Worm (Caenorhabditis elegans) whole organism, young adult: ENCODE measurements around the gene unc-43.

Experiments used
- B0035.1 ChIP-seq: sonication (generic microtip); optimal IDR thresholded peaks from 2 replicates; lab custom pipeline; 2016; ENCODE audit warnings: missing genetic modification characterization, mild to moderate bottlenecking, missing compliant biosample characterization, missing genotype, missing genetic modification reagents
- F23B12.7 ChIP-seq: sonication (generic microtip); optimal IDR thresholded peaks from 2 replicates; lab custom pipeline; 2017; ENCODE audit warnings: missing genetic modification characterization, mild to moderate bottlenecking, missing compliant biosample characterization, antibody characterized with exemption, moderate library complexity; ENCODE audit not compliant: insufficient read depth
- F39B2.1 ChIP-seq: fragments of 200-800 bp; sonication (Bioruptor generic); IDR thresholded peaks from 2 replicates; pipeline ENCODE4 v1.3.6; 2022; ENCODE audit warnings: missing genetic modification reagents, missing genetic modification characterization, missing compliant biosample characterization
- F49E8.2 ChIP-seq: sonication (generic microtip); optimal IDR thresholded peaks from 3 replicates; lab custom pipeline; 2017; ENCODE audit warnings: missing genetic modification characterization, mild to moderate bottlenecking, missing compliant biosample characterization, antibody characterized with exemption, moderate library complexity; ENCODE audit not compliant: insufficient read depth
- F52B5.7 ChIP-seq: sonication (generic microtip); optimal IDR thresholded peaks from 2 replicates; lab custom pipeline; 2016; ENCODE audit warnings: mild to moderate bottlenecking, missing genetic modification characterization, missing compliant biosample characterization
- K12H6.12 ChIP-seq: fragments of 200-800 bp; sonication (Bioruptor generic); optimal IDR thresholded peaks from 2 replicates; lab custom pipeline; 2018; ENCODE audit warnings: mild to moderate bottlenecking, missing genetic modification characterization, missing compliant biosample characterization
- Y56A3A.18 ChIP-seq: fragments of 200-800 bp; sonication (Bioruptor generic); IDR thresholded peaks from 2 replicates; pipeline ENCODE4 v1.3.6; 2022; ENCODE audit warnings: missing genetic modification reagents, missing genetic modification characterization, missing compliant biosample characterization
- ama-1 ChIP-seq, 3 experiments: fragments of 150-350 bp in 1 of 3; sonication (generic microtip) in 2 of 3; optimal IDR thresholded peaks; 2 replicates each; lab custom pipeline; 2014 to 2018; ENCODE audit warnings: missing biosample characterization in 2 of 3, missing genetic modification characterization in 2 of 3, missing genetic modification reagents in 2 of 3
- atf-7 ChIP-seq: sonication (generic microtip); optimal IDR thresholded peaks from 2 replicates; lab custom pipeline; 2017; ENCODE audit warnings: mild to moderate bottlenecking, missing genetic modification characterization, missing compliant biosample characterization
- attf-3 ChIP-seq: fragments of 200-800 bp; sonication (Bioruptor generic); conservative IDR thresholded peaks from 2 replicates; pipeline ENCODE4 v1.3.6; 2022; ENCODE audit warnings: missing genetic modification reagents, missing genetic modification characterization, missing compliant biosample characterization
- attf-5 ChIP-seq: fragments of 200-800 bp; sonication (Bioruptor generic); optimal IDR thresholded peaks from 2 replicates; lab custom pipeline; 2018; ENCODE audit warnings: mild to moderate bottlenecking, missing genetic modification characterization, missing compliant biosample characterization
- bed-1 ChIP-seq: fragments of 200-800 bp; sonication (Bioruptor generic); IDR thresholded peaks from 2 replicates; pipeline ENCODE4 v1.3.6; 2022; ENCODE audit warnings: missing genetic modification reagents, missing genetic modification characterization, missing compliant biosample characterization
- bed-2 ChIP-seq: fragments of 200-800 bp; sonication (Bioruptor generic); IDR thresholded peaks from 2 replicates; pipeline ENCODE4 v1.3.6; 2022; ENCODE audit warnings: missing genetic modification reagents, missing genetic modification characterization, missing compliant biosample characterization
- cebp-1 ChIP-seq, 2 experiments: fragments of 200-800 bp in 1 of 2; sonication (Bioruptor generic) in 1 of 2; sonication (generic microtip) in 1 of 2; IDR thresholded peaks in 1 of 2; optimal IDR thresholded peaks in 1 of 2; 2 replicates each; pipeline versions ENCODE4 v1.3.6 to Lab custom; 2017 to 2022; ENCODE audit warnings: missing compliant biosample characterization in 2 of 2, missing genetic modification characterization in 2 of 2, mild to moderate bottlenecking in 1 of 2, missing genetic modification reagents in 1 of 2, moderate library complexity in 1 of 2
- ceh-27 ChIP-seq: fragments of 200-800 bp; sonication (Bioruptor generic); optimal IDR thresholded peaks from 2 replicates; lab custom pipeline; 2018; ENCODE audit warnings: mild to moderate bottlenecking, missing genetic modification characterization, moderate library complexity, missing compliant biosample characterization
- die-1 ChIP-seq: sonication (generic microtip); optimal IDR thresholded peaks from 2 replicates; lab custom pipeline; 2016; ENCODE audit warnings: missing genotype, mild to moderate bottlenecking, missing genetic modification characterization, missing compliant biosample characterization
- dox-1 ChIP-seq: fragments of 200-800 bp; sonication (Bioruptor generic); IDR thresholded peaks from 2 replicates; pipeline ENCODE4 v1.3.6; 2022; ENCODE audit warnings: missing genetic modification reagents, missing genetic modification characterization, missing compliant biosample characterization
- egl-44 ChIP-seq: fragments of 200-800 bp; sonication (Bioruptor generic); IDR thresholded peaks from 2 replicates; pipeline ENCODE4 v1.3.6; 2022; ENCODE audit warnings: missing genetic modification reagents, missing genetic modification characterization, missing compliant biosample characterization
- egrh-3 ChIP-seq: fragments of 200-800 bp; sonication (Bioruptor generic); IDR thresholded peaks from 2 replicates; pipeline ENCODE4 v1.3.6; 2022; ENCODE audit warnings: missing genetic modification reagents, missing genetic modification characterization, missing compliant biosample characterization
- ets-4 ChIP-seq: fragments of 200-800 bp; sonication (Bioruptor generic); optimal IDR thresholded peaks from 2 replicates; lab custom pipeline; 2018; ENCODE audit warnings: mild to moderate bottlenecking, missing genetic modification characterization, missing compliant biosample characterization
- hmg-1.2 ChIP-seq: fragments of 200-800 bp; sonication (Bioruptor generic); IDR thresholded peaks from 2 replicates; pipeline ENCODE4 v1.3.6; 2022; ENCODE audit warnings: missing genetic modification reagents, missing genetic modification characterization, missing compliant biosample characterization
- hrde-1 ChIP-seq: sonication (generic microtip); optimal IDR thresholded peaks from 2 replicates; lab custom pipeline; 2016; ENCODE audit warnings: missing genetic modification characterization, mild to moderate bottlenecking, missing compliant biosample characterization, moderate library complexity, missing genotype, missing genetic modification reagents, borderline replicate concordance
- let-607 ChIP-seq, 2 experiments: fragments of 200-800 bp in 1 of 2; sonication (Bioruptor generic) in 1 of 2; sonication (generic microtip) in 1 of 2; optimal IDR thresholded peaks; 2 replicates each; lab custom pipeline; 2016 to 2018; ENCODE audit warnings: mild to moderate bottlenecking in 2 of 2, missing compliant biosample characterization in 2 of 2, missing genetic modification characterization in 2 of 2, moderate library complexity in 2 of 2, missing genotype in 1 of 2
- lin-35 ChIP-seq, 3 experiments: fragments of 150-350 bp in 2 of 3; sonication (generic microtip) in 1 of 3; optimal IDR thresholded peaks; 2 replicates each; lab custom pipeline; 2014 to 2018; ENCODE audit warnings: missing biosample characterization in 3 of 3, missing genetic modification characterization in 3 of 3, missing genetic modification reagents in 3 of 3
- lin-40 ChIP-seq: sonication (generic microtip); optimal IDR thresholded peaks from 2 replicates; lab custom pipeline; 2016; ENCODE audit warnings: missing genetic modification characterization, mild to moderate bottlenecking, missing compliant biosample characterization, missing genotype, missing genetic modification reagents
- madf-10 ChIP-seq: sonication (generic microtip); optimal IDR thresholded peaks from 2 replicates; lab custom pipeline; 2016; ENCODE audit warnings: mild to moderate bottlenecking, missing genetic modification characterization, missing compliant biosample characterization
- nhr-27 ChIP-seq: fragments of 200-800 bp; sonication (Bioruptor generic); optimal IDR thresholded peaks from 2 replicates; lab custom pipeline; 2018; ENCODE audit warnings: mild to moderate bottlenecking, missing genetic modification characterization, moderate library complexity, missing compliant biosample characterization
- nhr-80 ChIP-seq: sonication (generic microtip); optimal IDR thresholded peaks from 2 replicates; lab custom pipeline; 2016; ENCODE audit warnings: missing genetic modification characterization, missing compliant biosample characterization
- snpc-1.1 ChIP-seq: sonication (generic microtip); optimal IDR thresholded peaks from 2 replicates; lab custom pipeline; 2017; ENCODE audit warnings: missing genetic modification characterization, mild to moderate bottlenecking, missing compliant biosample characterization, antibody characterized with exemption, moderate library complexity, missing genotype, missing genetic modification reagents; ENCODE audit not compliant: insufficient read depth
- snpc-4 ChIP-seq, 5 experiments: fragments of 150-350 bp in 1 of 5; sonication (generic microtip) in 4 of 5; optimal IDR thresholded peaks; 2 replicates each; lab custom pipeline; 2014 to 2018; ENCODE audit warnings: missing genetic modification characterization in 5 of 5, missing biosample characterization in 3 of 5, antibody characterized with exemption in 2 of 5, mild to moderate bottlenecking in 2 of 5, missing compliant biosample characterization in 2 of 5, missing genotype in 2 of 5, moderate library complexity in 2 of 5, missing genetic modification reagents in 1 of 5
- tbp1 ChIP-seq: fragments of 200-800 bp; sonication (Bioruptor generic); optimal IDR thresholded peaks from 2 replicates; lab custom pipeline; 2018; ENCODE audit warnings: mild to moderate bottlenecking, missing genetic modification characterization, missing compliant biosample characterization
- zfh-2 ChIP-seq: fragments of 200-800 bp; sonication (Bioruptor generic); conservative IDR thresholded peaks from 2 replicates; pipeline ENCODE4 v1.3.6; 2022; ENCODE audit warnings: missing genetic modification reagents, missing genetic modification characterization, missing compliant biosample characterization
- ztf-18 ChIP-seq: sonication (generic microtip); optimal IDR thresholded peaks from 2 replicates; lab custom pipeline; 2016; ENCODE audit warnings: missing genotype, mild to moderate bottlenecking, missing genetic modification characterization, missing compliant biosample characterization

unc-43 gene

ce11 chrIV:10342361-10342706 is 7.7 kb downstream of the unc-43 start:
- TF ChIP-seq attf-5 (GFP tag; lab: Kevin White, UChicago) (peak; percentile 22), dox-1 (GFP tag; lab: Robert Waterston, UW) (peak; percentile 44), nhr-80 (tag; lab: Kevin White, UChicago) (peak; percentile 92), cebp-1 (GFP tag; IDR thresholded peaks at IDR 0.05; lab: Robert Waterston, UW) (no peak), cebp-1 (tag; optimal IDR thresholded peaks at IDR 0.05; lab: Kevin White, UChicago) (peak; percentile 68), F52B5.7 (no peak), ama-1 (optimal IDR thresholded peaks at IDR 0.05; lab: Kevin White, UChicago) (no peak), ama-1 (GFP tag; optimal IDR thresholded peaks at IDR 0.05; lab: Kevin White, UChicago) (no peak), ceh-27 (peak; percentile 29), bed-1 (GFP tag; lab: Robert Waterston, UW) (no peak), let-607 (tag; optimal IDR thresholded peaks at IDR 0.05; lab: Kevin White, UChicago) (peak in 1 of 2 experiments; percentile 45), snpc-4 (GFP tag; optimal IDR thresholded peaks at IDR 0.05; lab: Kevin White, UChicago) (no peak), snpc-4 (tag; optimal IDR thresholded peaks at IDR 0.05; lab: Kevin White, UChicago) (peak in 1 of 4 experiments; percentile 40), lin-40 (peak; percentile 25), hmg-1.2 (GFP tag; lab: Robert Waterston, UW) (peak; percentile 57; the same call in 1 of the 2 replicates), atf-7 (tag; lab: Kevin White, UChicago) (peak; percentile 37), tbp1 (GFP tag; lab: Kevin White, UChicago) (peak; percentile 34)

ce11 chrIV:10341618-10342360 is 8.2 kb downstream of the unc-43 start:
- TF ChIP-seq F49E8.2 (tag; lab: Kevin White, UChicago) (no peak), egl-44 (GFP tag; lab: Robert Waterston, UW) (no peak), madf-10 (tag; lab: Kevin White, UChicago) (no peak), F23B12.7 (tag; lab: Kevin White, UChicago) (peak; percentile 19), nhr-27 (tag; lab: Kevin White, UChicago) (no peak), bed-2 (no peak), egrh-3 (GFP tag; lab: Robert Waterston, UW) (0 out of 2 replicates have a peak, but pooled peaks have one; percentile 48), K12H6.12 (tag; lab: Kevin White, UChicago) (peak; percentile 36), F39B2.1 (GFP tag; lab: Robert Waterston, UW) (no peak), die-1 (peak; percentile 3), Y56A3A.18 (no peak), snpc-1.1 (tag; lab: Kevin White, UChicago) (no peak), ztf-18 (tag; lab: Kevin White, UChicago) (peak; percentile 14), snpc-4 (GFP tag; optimal IDR thresholded peaks at IDR 0.05; lab: Kevin White, UChicago) (no peak), snpc-4 (tag; optimal IDR thresholded peaks at IDR 0.05; lab: Kevin White, UChicago) (peak in 2 of 4 experiments; percentile 7 to 18), lin-35 (GFP tag; optimal IDR thresholded peaks at IDR 0.05; lab: Kevin White, UChicago) (peak in 1 of 3 experiments; percentile 43), B0035.1 (peak; percentile 20), ets-4 (GFP tag; lab: Kevin White, UChicago) (no peak), zfh-2 (GFP tag; lab: Robert Waterston, UW) (peak; percentile 76), hrde-1 (no peak), attf-3 (GFP tag; lab: Robert Waterston, UW) (no peak)
- TF ChIP-seq, all 124 proteins: peak for 9
